Fruit fly (Drosophila melanogaster): Measurements from ENCODE around the gene CG42495.

CG42495 gene

DNA sequence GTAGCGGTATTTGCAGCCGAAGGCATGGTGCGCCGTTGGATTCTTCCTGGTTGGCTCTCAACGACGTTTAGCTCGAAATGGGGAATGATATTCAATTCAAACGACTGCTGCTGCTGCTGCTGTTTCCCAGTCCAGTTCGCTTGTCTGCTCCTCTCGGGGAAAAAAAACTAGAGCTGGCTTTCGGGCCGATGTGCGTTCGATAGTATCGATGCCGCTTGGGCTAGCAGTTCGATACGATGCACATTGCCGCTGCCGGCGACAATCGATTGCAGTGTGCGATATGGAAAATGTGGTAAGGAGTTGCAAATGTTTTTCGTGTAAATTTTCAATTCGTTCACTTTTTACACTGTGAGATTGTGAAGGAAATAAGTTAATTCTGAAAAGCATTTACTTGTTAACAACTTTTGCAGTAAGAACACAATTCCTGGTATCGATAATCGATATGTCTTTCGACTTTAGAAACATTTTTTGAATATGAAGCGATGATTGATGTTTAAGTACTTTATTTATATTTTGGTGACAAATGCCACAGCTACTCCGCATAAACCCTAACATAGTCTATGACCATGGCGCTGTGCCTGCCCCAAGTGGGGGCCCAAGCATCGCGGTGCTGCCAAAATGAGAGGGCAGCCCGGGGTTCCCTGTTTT is 5.9 kb downstream of the CG42495 start, which contains the start of gene Capr:
TSS of gene Capr (minus strand) at position 339 of the 648 bp plus-strand sequence.
- TF ChIP-seq CG12605 (GFP tag; IDR thresholded peaks at IDR 0.05) = 0 out of 2 replicates have a peak, but pooled peaks have one; percentile 17
- no peak for TF ChIP-seq CG10348 (GFP tag; IDR thresholded peaks at IDR 0.05)
- TF ChIP-seq rn (GFP tag; IDR thresholded peaks at IDR 0.05) = 0 out of 2 replicates have a peak, but pooled peaks have one; percentile 18
- TF ChIP-seq CG15710 (tag; optimal IDR thresholded peaks at IDR 0.05) = peak; percentile 7
- TF ChIP-seq Ets98B (GFP tag; IDR thresholded peaks at IDR 0.05) = peak; percentile 48
- TF ChIP-seq CG4496 (GFP tag; IDR thresholded peaks at IDR 0.05) = peak; percentile 53; the same call in 1 of the 3 replicates

DNA sequence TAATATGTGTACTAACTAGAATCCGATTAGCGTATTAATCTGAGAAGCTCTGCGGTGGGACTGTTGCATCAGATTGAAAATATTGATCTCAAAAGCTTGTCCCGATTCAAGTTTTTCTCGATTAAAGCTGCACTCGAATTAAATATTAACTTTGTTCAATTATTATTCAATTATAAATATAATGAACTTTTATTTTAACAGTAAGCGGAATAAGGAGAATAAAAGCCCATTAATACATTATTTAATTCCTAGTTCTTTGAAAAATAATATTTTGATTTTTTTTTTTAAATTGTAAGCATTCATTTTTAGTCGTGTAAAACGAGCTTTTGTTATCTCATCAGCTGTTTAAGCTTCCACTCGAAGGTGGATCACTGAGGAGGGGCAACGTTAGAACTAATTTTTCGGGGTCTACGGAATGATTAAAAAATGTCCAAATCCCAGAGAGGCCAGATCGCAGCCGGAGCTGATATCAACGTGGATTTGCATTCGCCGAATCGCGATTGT is 8.3 kb downstream of the CG42495 start, which contains the start of the genes GNBP2 and GNBP1:
TSS of gene GNBP2 (minus strand) at position 51 of the 504 bp plus-strand sequence.
TSS of gene GNBP1 (plus strand) at position 438 of the 504 bp plus-strand sequence.
- TF ChIP-seq CG14655 (GFP tag; optimal IDR thresholded peaks at IDR 0.05) = no peak
- TF ChIP-seq rn (GFP tag; IDR thresholded peaks at IDR 0.05) = peak; percentile 86
- peak; percentile 92 for TF ChIP-seq CG8159 (tag; optimal IDR thresholded peaks at IDR 0.05)
- TF ChIP-seq Pif1B (GFP tag; optimal IDR thresholded peaks at IDR 0.05) = peak; percentile 71
- TF ChIP-seq CG34367 (tag; optimal IDR thresholded peaks at IDR 0.05) = peak; percentile 78
- peak; percentile 62; the same call in 1 of the 2 replicates for TF ChIP-seq CG10348 (GFP tag; IDR thresholded peaks at IDR 0.05)
- TF ChIP-seq EcR (GFP tag; optimal IDR thresholded peaks at IDR 0.05) = no peak
- TF ChIP-seq CG8301 (tag; optimal IDR thresholded peaks at IDR 0.05) = peak; percentile 88
- peak; percentile 93 for TF ChIP-seq CG12605 (GFP tag; IDR thresholded peaks at IDR 0.05)
- no peak for TF ChIP-seq Pif1A (GFP tag; optimal IDR thresholded peaks at IDR 0.05)
- peak; percentile 84 for TF ChIP-seq Snoo (tag; optimal IDR thresholded peaks at IDR 0.05)
- TF ChIP-seq CG13204 (GFP tag; optimal IDR thresholded peaks at IDR 0.05) = no peak
- no peak for TF ChIP-seq fd96Ca (GFP tag; IDR thresholded peaks at IDR 0.05)
- peak; percentile 95 for TF ChIP-seq CG32121 (GFP tag; IDR thresholded peaks at IDR 0.05)
- TF ChIP-seq CG15710 (tag; optimal IDR thresholded peaks at IDR 0.05) = peak; percentile 86
- TF ChIP-seq Ets98B (GFP tag; IDR thresholded peaks at IDR 0.05) = peak; percentile 89
- TF ChIP-seq CG9948 (tag; optimal IDR thresholded peaks at IDR 0.05) = peak; percentile 89
- no peak for TF ChIP-seq D1 (tag; optimal IDR thresholded peaks at IDR 0.05)
- peak; percentile 90 for TF ChIP-seq CG17806 (tag; optimal IDR thresholded peaks at IDR 0.05)
- TF ChIP-seq CG4496 (GFP tag; IDR thresholded peaks at IDR 0.05) = peak; percentile 95
- peak; percentile 25 for TF ChIP-seq gl (tag; optimal IDR thresholded peaks at IDR 0.05)

DNA sequence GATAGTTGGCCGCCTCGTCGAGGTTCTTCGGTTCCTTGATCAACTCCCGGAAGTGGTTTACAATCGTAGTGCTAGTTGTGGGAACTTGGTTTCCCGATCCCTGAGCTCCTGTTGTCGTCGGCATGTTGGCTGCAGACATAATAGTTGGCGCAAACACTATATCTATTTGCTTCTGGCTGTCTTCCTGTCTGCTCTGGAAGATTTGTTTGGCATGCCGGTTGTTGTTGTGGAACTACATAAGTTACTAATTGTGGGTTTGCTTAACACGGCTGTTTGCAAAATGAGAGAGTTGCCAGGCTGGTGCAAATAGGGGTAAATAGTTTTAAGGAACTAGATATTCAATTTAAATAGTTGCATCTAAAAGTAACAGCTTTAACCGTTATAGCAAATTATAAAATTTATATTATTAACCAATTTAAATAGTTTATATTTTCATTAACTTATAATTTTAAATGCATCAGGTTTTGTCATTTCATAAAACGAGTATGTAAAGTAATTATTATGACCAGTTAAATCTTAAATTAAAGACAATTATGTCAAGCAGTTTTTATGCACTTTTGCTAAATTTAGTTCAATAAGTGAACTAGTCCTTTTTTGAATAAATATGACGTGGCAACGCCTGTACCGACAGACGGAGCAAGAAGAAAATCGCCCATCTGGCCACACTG is 14.5 kb downstream of the CG42495 start, which contains the start of the genes Sgf11 and CG32202:
TSS of gene Sgf11 (minus strand) at position 287 of the 668 bp plus-strand sequence.
TSS of gene CG32202 (plus strand) at position 635 of the 668 bp plus-strand sequence.
- peak; percentile 31 for TF ChIP-seq Snoo (tag; optimal IDR thresholded peaks at IDR 0.05)
- TF ChIP-seq CG8301 (tag; optimal IDR thresholded peaks at IDR 0.05) = no peak
- 0 out of 2 replicates have a peak, but pooled peaks have one; percentile 26 for TF ChIP-seq Ets98B (GFP tag; IDR thresholded peaks at IDR 0.05)
- TF ChIP-seq CG34367 (tag; optimal IDR thresholded peaks at IDR 0.05) = peak; percentile 48
- no peak for TF ChIP-seq EcR (GFP tag; optimal IDR thresholded peaks at IDR 0.05)
- no peak for TF ChIP-seq rn (GFP tag; IDR thresholded peaks at IDR 0.05)
- no peak for TF ChIP-seq Pif1B (GFP tag; optimal IDR thresholded peaks at IDR 0.05)
- no peak for TF ChIP-seq CG14655 (GFP tag; optimal IDR thresholded peaks at IDR 0.05)
- peak; percentile 57 for TF ChIP-seq CG9948 (tag; optimal IDR thresholded peaks at IDR 0.05)
- no peak for TF ChIP-seq Pif1A (GFP tag; optimal IDR thresholded peaks at IDR 0.05)
- no peak for TF ChIP-seq CG32121 (GFP tag; IDR thresholded peaks at IDR 0.05)
- TF ChIP-seq gl (tag; optimal IDR thresholded peaks at IDR 0.05) = no peak
- peak; percentile 53 for TF ChIP-seq CG17806 (tag; optimal IDR thresholded peaks at IDR 0.05)
- TF ChIP-seq CG10348 (GFP tag; IDR thresholded peaks at IDR 0.05) = no peak
- no peak for TF ChIP-seq D1 (tag; optimal IDR thresholded peaks at IDR 0.05)
- TF ChIP-seq CG13204 (GFP tag; optimal IDR thresholded peaks at IDR 0.05) = no peak
- peak; percentile 70 for TF ChIP-seq CG15710 (tag; optimal IDR thresholded peaks at IDR 0.05)

DNA sequence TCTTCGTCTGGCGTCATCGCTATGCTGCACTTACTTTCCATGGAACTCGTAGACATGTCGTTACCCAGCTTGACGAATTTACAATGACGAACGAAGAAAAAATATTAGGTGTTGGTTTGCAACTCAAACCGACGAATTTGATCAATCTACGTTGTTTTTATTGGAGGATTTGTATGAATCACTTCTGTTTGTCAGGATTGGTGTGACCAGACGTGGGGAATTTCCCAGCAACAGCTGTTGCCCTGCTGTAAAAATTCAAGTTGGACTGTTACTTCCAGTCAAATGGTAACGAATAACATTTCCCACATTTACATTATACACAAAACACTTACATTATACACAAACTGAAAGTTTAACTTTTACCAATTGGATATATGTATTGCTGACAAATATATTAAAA is 16.7 kb downstream of the CG42495 start, which contains the start of gene Chmp1:
TSS of gene Chmp1 (minus strand) at position 216 of the 400 bp plus-strand sequence.
- no peak for TF ChIP-seq Ets98B (GFP tag; IDR thresholded peaks at IDR 0.05)
- no peak for TF ChIP-seq CG17806 (tag; optimal IDR thresholded peaks at IDR 0.05)
- no peak for TF ChIP-seq CG12605 (GFP tag; IDR thresholded peaks at IDR 0.05)
- TF ChIP-seq CG34367 (tag; optimal IDR thresholded peaks at IDR 0.05) = no peak
- no peak for TF ChIP-seq CG32121 (GFP tag; IDR thresholded peaks at IDR 0.05)
- TF ChIP-seq D1 (tag; optimal IDR thresholded peaks at IDR 0.05) = no peak

DNA sequence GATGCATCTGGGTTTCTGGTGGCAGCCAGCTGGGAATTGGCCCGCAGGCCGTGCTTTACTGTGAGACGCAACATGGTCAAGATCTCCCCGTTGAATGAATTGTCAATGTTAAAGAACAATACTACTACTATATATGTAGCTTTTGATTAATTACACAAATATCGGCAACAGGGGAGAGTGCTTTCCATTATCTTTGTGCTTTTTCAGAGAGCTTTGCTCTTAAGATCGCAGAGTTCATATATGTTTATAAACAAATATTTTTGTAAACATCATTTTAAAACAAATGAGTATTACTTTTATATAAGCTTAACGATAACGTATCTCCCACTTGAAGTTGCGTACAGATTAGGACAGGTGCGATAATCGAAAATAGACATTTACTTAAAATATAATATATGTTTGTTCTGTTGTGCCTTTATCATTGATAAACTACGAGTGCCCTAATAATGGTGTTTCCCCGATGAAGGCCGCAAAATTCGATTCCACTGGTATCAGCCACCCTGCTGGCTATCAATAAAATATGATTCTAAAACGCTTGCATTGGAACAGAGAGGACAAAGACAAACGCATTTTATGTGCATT is 19.1 kb downstream of the CG42495 start, which contains the start of gene Cyp12c1:
TSS of gene Cyp12c1 (minus strand) at position 100 of the 582 bp plus-strand sequence.
- TF ChIP-seq CG10348 (GFP tag; IDR thresholded peaks at IDR 0.05) (no peak), EcR (GFP tag; optimal IDR thresholded peaks at IDR 0.05) (no peak), CG4496 (GFP tag; IDR thresholded peaks at IDR 0.05) (no peak), CG9948 (tag; optimal IDR thresholded peaks at IDR 0.05) (no peak), CG8301 (tag; optimal IDR thresholded peaks at IDR 0.05) (no peak), D1 (tag; optimal IDR thresholded peaks at IDR 0.05) (no peak), Pif1B (GFP tag; optimal IDR thresholded peaks at IDR 0.05) (no peak), CG8159 (tag; optimal IDR thresholded peaks at IDR 0.05) (no peak), CG17806 (tag; optimal IDR thresholded peaks at IDR 0.05) (no peak), CG15710 (tag; optimal IDR thresholded peaks at IDR 0.05) (no peak), rn (GFP tag; IDR thresholded peaks at IDR 0.05) (no peak), gl (tag; optimal IDR thresholded peaks at IDR 0.05) (no peak), fd96Ca (GFP tag; IDR thresholded peaks at IDR 0.05) (no peak), Snoo (tag; optimal IDR thresholded peaks at IDR 0.05) (no peak), CG14655 (GFP tag; optimal IDR thresholded peaks at IDR 0.05) (no peak)
